Fruit fly (Drosophila melanogaster): ENCODE results near the gene hiw.

The hiw gene

DNA sequence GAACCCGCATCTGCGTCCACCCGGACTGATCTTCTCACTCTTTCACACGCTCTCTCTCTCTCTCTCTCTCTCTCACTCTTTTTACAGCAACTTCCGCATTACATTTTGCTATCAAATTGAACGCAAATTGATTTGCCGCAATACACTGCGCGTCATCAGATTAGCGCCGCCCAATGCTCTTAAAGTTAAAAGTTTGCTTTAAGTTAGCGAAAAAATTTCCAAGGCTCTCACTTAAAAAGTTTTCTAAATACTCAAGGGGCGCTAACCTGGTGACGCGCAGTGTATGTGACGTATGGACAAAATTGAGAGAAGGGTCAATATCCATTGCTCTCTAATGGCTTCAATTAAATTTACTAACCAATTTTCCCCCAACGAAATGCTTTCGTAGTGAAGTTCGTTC is 41.0 kb downstream of the hiw start (continued):
- TF ChIP-seq CG18619 (GFP tag; optimal IDR thresholded peaks at IDR 0.05), result peak; percentile 81
- TF ChIP-seq Rfx (GFP tag; IDR thresholded peaks at IDR 0.05), result peak; percentile 85
- TF ChIP-seq dysf (GFP tag; IDR thresholded peaks at IDR 0.05), result peak; percentile 86
- peak; percentile 80 for TF ChIP-seq Dek (tag; optimal IDR thresholded peaks at IDR 0.05)
- peak; percentile 82 for TF ChIP-seq CG17385 (GFP tag; optimal IDR thresholded peaks at IDR 0.05)
- TF ChIP-seq dimm (GFP tag; IDR thresholded peaks at IDR 0.05), result no peak
- TF ChIP-seq ems (GFP tag; optimal IDR thresholded peaks at IDR 0.05), result peak; percentile 87
- no peak for TF ChIP-seq hbn (GFP tag; IDR thresholded peaks at IDR 0.05; ENCODE audit: partially characterized antibody)
- peak; percentile 74 for TF ChIP-seq CG13894 (tag; optimal IDR thresholded peaks at IDR 0.05)
- peak; percentile 72 for TF ChIP-seq Dip3 (GFP tag; optimal IDR thresholded peaks at IDR 0.05)
- peak; percentile 85 for TF ChIP-seq Ssrp (tag; optimal IDR thresholded peaks at IDR 0.05)
- TF ChIP-seq CG5245 (GFP tag; optimal IDR thresholded peaks at IDR 0.05), result peak; percentile 85
- peak; percentile 80 for TF ChIP-seq CG2875 (GFP tag; optimal IDR thresholded peaks at IDR 0.05)
- TF ChIP-seq aop (GFP tag; IDR thresholded peaks at IDR 0.05), result peak; percentile 68; the same call in 1 of the 2 replicates
- peak; percentile 80 for TF ChIP-seq Mrtf (GFP tag; IDR thresholded peaks at IDR 0.05)
- TF ChIP-seq Side (GFP tag; optimal IDR thresholded peaks at IDR 0.05), result peak; percentile 83
- peak; percentile 79 for TF ChIP-seq Atf3 (GFP tag; optimal IDR thresholded peaks at IDR 0.05)
- peak; percentile 68 for TF ChIP-seq run (tag; optimal IDR thresholded peaks at IDR 0.05)
- peak; percentile 73 for TF ChIP-seq CG10543 (GFP tag; optimal IDR thresholded peaks at IDR 0.05)
- peak; percentile 69 for TF ChIP-seq CG5180 (GFP tag; optimal IDR thresholded peaks at IDR 0.05)
- TF ChIP-seq tgo (GFP tag; IDR thresholded peaks at IDR 0.05), result peak; percentile 83
- peak; percentile 76 for TF ChIP-seq sim (GFP tag; IDR thresholded peaks at IDR 0.05)
- peak; percentile 83 for TF ChIP-seq CG11398 (GFP tag; optimal IDR thresholded peaks at IDR 0.05)
- peak; percentile 84 for TF ChIP-seq CG33213 (GFP tag; optimal IDR thresholded peaks at IDR 0.05)
- TF ChIP-seq CG17568 (GFP tag; optimal IDR thresholded peaks at IDR 0.05), result peak; percentile 71
- peak; percentile 74 for TF ChIP-seq gcm2 (GFP tag; optimal IDR thresholded peaks at IDR 0.05)
- peak; percentile 85 for TF ChIP-seq CG10209 (GFP tag; optimal IDR thresholded peaks at IDR 0.05)
- peak; percentile 80 for TF ChIP-seq CG12744 (GFP tag; optimal IDR thresholded peaks at IDR 0.05)
- no peak for TF ChIP-seq tna (GFP tag; IDR thresholded peaks at IDR 0.05; ENCODE audit: partially characterized antibody)
- peak; percentile 15 for TF ChIP-seq psq (GFP tag; optimal IDR thresholded peaks at IDR 0.05)
- peak; percentile 84 for TF ChIP-seq seq (GFP tag; IDR thresholded peaks at IDR 0.05)

DNA sequence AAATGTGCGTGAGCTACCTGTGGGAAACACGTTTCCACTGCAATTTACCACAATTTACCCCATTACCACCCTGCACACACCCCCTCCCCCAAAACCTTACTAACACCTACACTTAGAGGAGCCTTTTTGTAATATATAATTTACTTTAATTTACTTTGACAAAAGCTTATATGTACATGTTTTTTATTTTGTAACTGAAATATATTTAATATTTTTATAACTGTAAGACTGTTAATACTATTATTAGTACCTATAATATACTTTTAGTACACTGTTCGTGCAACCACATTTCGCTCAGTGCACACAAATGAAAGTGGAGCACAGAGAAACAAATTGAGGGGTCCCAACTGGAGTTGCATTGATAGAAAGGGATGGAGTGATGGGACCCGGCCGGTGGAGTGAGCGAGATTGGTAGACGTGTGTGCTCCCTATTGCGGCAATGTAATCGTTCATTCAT is 42.2 kb downstream of the hiw start:
- TF ChIP-seq CG17186 (GFP tag; optimal IDR thresholded peaks at IDR 0.05) (peak; percentile 13), lbe (GFP tag; optimal IDR thresholded peaks at IDR 0.05) (peak; percentile 52), vfl (GFP tag; optimal IDR thresholded peaks at IDR 0.05) (no peak), ara (GFP tag; IDR thresholded peaks at IDR 0.05) (peak; percentile 77), CG13296 (GFP tag; optimal IDR thresholded peaks at IDR 0.05) (no peak), CG11696 (GFP tag; IDR thresholded peaks at IDR 0.05) (peak; percentile 48; the same call in 1 of the 2 replicates), bsh (GFP tag; optimal IDR thresholded peaks at IDR 0.05) (peak in 1 of 2 experiments; percentile 97), CG17612 (GFP tag; IDR thresholded peaks at IDR 0.05) (no peak), MTF-1 (GFP tag; optimal IDR thresholded peaks at IDR 0.05; ENCODE audit: borderline replicate concordance) (peak; percentile 68), p53 (GFP tag; optimal IDR thresholded peaks at IDR 0.05) (no peak), sna (GFP tag; IDR thresholded peaks at IDR 0.05; ENCODE audit: partially characterized antibody) (no peak), Camta (GFP tag; optimal IDR thresholded peaks at IDR 0.05) (no peak), Bteb2 (GFP tag; optimal IDR thresholded peaks at IDR 0.05) (no peak), CG18764 (GFP tag; optimal IDR thresholded peaks at IDR 0.05) (peak; percentile 57), CG9797 (GFP tag; optimal IDR thresholded peaks at IDR 0.05) (peak; percentile 23), CG3281 (GFP tag; optimal IDR thresholded peaks at IDR 0.05) (peak; percentile 52), CG16815 (GFP tag; optimal IDR thresholded peaks at IDR 0.05) (peak; percentile 82), CG3163 (GFP tag; optimal IDR thresholded peaks at IDR 0.05) (no peak), CG32767 (GFP tag; IDR thresholded peaks at IDR 0.05) (peak; percentile 70), Med (GFP tag) (peak; percentile 73), lilli (GFP tag; optimal IDR thresholded peaks at IDR 0.05) (no peak), CG4282 (GFP tag; optimal IDR thresholded peaks at IDR 0.05) (no peak)
